Fruit fly (Drosophila melanogaster): Measurements from ENCODE around the gene CG44362.

DNA sequence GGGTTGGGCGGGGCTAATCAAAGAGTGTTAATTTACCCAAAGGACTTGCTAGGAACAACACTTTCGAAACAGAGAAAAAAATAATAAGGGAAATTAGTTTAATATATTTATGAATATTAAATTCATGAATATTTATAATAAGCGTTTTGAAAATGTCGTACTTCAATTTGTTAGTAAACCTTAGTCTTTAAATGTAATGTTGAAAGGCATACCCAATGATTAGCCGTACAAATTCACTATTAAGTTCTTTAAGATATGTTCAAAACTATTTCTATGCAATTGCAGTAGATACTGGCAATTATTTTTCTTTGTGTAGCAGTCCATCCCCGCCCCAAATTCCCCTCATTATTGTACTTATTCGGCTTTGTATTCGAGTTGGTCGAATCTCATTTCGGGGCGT, 13.2 kb downstream of the CG44362 start:
- TF ChIP-seq net (GFP tag; optimal IDR thresholded peaks at IDR 0.05) (no peak), achi (GFP tag; optimal IDR thresholded peaks at IDR 0.05) (no peak), dsx (GFP tag; optimal IDR thresholded peaks at IDR 0.05; ENCODE audit: poor library complexity, severe bottlenecking) (no peak)
